Worm (Caenorhabditis elegans) whole organism, L1 larva: ENCODE measurements around the gene srh-135.
A peak's percentile ranks its signal among the peaks of the same experiment; 100 is the strongest.

Experiments
- C34B4.2 ChIP-seq: sonication (generic microtip); optimal IDR thresholded peaks from 2 replicates; lab custom pipeline; 2017; ENCODE audit warnings: mild to moderate bottlenecking, missing genetic modification characterization, missing compliant biosample characterization
- F16B12.6 ChIP-seq: fragments of 150-350 bp; optimal IDR thresholded peaks from 2 replicates; lab custom pipeline; 2014; ENCODE audit warnings: missing biosample characterization, missing genetic modification characterization
- Y116A8C.19 ChIP-seq: sonication (generic microtip); optimal IDR thresholded peaks from 2 replicates; lab custom pipeline; 2016; ENCODE audit warnings: missing compliant biosample characterization, missing genetic modification characterization, borderline replicate concordance
- blmp-1 ChIP-seq: fragments of 150-350 bp; optimal IDR thresholded peaks from 2 replicates; lab custom pipeline; 2014; ENCODE audit warnings: missing biosample characterization, missing genetic modification characterization
- ceh-8 ChIP-seq: fragments of 200-800 bp; sonication (Bioruptor generic); optimal IDR thresholded peaks from 2 replicates; lab custom pipeline; 2018; ENCODE audit warnings: mild to moderate bottlenecking, missing genetic modification characterization, moderate library complexity, missing compliant biosample characterization
- ceh-88 ChIP-seq: fragments of 200-800 bp; sonication (Bioruptor generic); IDR thresholded peaks from 2 replicates; pipeline ENCODE4 v1.3.6; 2022; ENCODE audit warnings: missing genetic modification characterization, missing compliant biosample characterization
- efl-1 ChIP-seq, 4 experiments: fragments of 150-350 bp; optimal IDR thresholded peaks in 3 of 4; peaks in 1 of 4; 1 replicate in 1 of 4; 2 replicates in 3 of 4; lab custom pipeline; 2014; ENCODE audit warnings: missing biosample characterization in 2 of 4, missing genetic modification characterization in 2 of 4, missing genetic modification reagents in 2 of 4
- efl-3 ChIP-seq: fragments of 200-800 bp; sonication (Bioruptor generic); optimal IDR thresholded peaks from 2 replicates; lab custom pipeline; 2018; ENCODE audit warnings: mild to moderate bottlenecking, missing genetic modification characterization, missing compliant biosample characterization
- egl-13 ChIP-seq: sonication (generic microtip); optimal IDR thresholded peaks from 2 replicates; lab custom pipeline; 2016; ENCODE audit warnings: missing genotype, missing genetic modification reagents, missing genetic modification characterization, missing compliant biosample characterization
- elt-2 ChIP-seq: sonication (generic microtip); optimal IDR thresholded peaks from 2 replicates; lab custom pipeline; 2016; ENCODE audit warnings: missing genetic modification characterization, mild to moderate bottlenecking, inconsistent platforms, missing compliant biosample characterization, missing genetic modification reagents
- irx-1 ChIP-seq: sonication (generic microtip); optimal IDR thresholded peaks from 2 replicates; lab custom pipeline; 2016; ENCODE audit warnings: missing genetic modification characterization, missing compliant biosample characterization
- jun-1 ChIP-seq: fragments of 150-350 bp; optimal IDR thresholded peaks from 2 replicates; lab custom pipeline; 2014; ENCODE audit warnings: missing biosample characterization, missing genetic modification reagents, missing genetic modification characterization
- lin-14 ChIP-seq: fragments of 200-800 bp; sonication (Bioruptor generic); optimal IDR thresholded peaks from 2 replicates; lab custom pipeline; 2018; ENCODE audit warnings: mild to moderate bottlenecking, missing genetic modification characterization, moderate library complexity, missing compliant biosample characterization
- lin-15B ChIP-seq: fragments of 150-350 bp; sonication (generic microtip); optimal IDR thresholded peaks from 3 replicates; lab custom pipeline; 2014; ENCODE audit warnings: missing biosample characterization, missing genetic modification characterization
- lsy-2 ChIP-seq, 2 experiments: fragments of 150-350 bp; optimal IDR thresholded peaks; 2 replicates each; lab custom pipeline; 2014; ENCODE audit warnings: missing biosample characterization in 2 of 2, missing genetic modification characterization in 2 of 2
- mef-2 ChIP-seq: fragments of 150-350 bp; optimal IDR thresholded peaks from 2 replicates; lab custom pipeline; 2014; ENCODE audit warnings: missing biosample characterization, missing genetic modification characterization
- nhr-11 ChIP-seq: fragments of 150-350 bp; optimal IDR thresholded peaks from 2 replicates; lab custom pipeline; 2014; ENCODE audit warnings: missing biosample characterization, missing genetic modification characterization
- nhr-237 ChIP-seq: fragments of 150-350 bp; optimal IDR thresholded peaks from 2 replicates; lab custom pipeline; 2014; ENCODE audit warnings: missing biosample characterization, missing genetic modification characterization
- nhr-28 ChIP-seq: fragments of 150-350 bp; optimal IDR thresholded peaks from 2 replicates; lab custom pipeline; 2014; ENCODE audit warnings: missing biosample characterization, missing genetic modification characterization
- nhr-71 ChIP-seq: sonication (generic microtip); optimal IDR thresholded peaks from 2 replicates; lab custom pipeline; 2016; ENCODE audit warnings: mild to moderate bottlenecking, missing genetic modification characterization, moderate library complexity, missing compliant biosample characterization
- nhr-90 ChIP-seq: sonication (generic microtip); optimal IDR thresholded peaks from 2 replicates; lab custom pipeline; 2016; ENCODE audit warnings: mild to moderate bottlenecking, missing genetic modification characterization, missing compliant biosample characterization; ENCODE audit not compliant: poor library complexity
- pax-3 ChIP-seq: fragments of 200-800 bp; sonication (Bioruptor generic); optimal IDR thresholded peaks from 2 replicates; lab custom pipeline; 2018; ENCODE audit warnings: mild to moderate bottlenecking, missing genetic modification characterization, moderate library complexity, missing compliant biosample characterization
- pqm-1 ChIP-seq: sonication (generic microtip); optimal IDR thresholded peaks from 3 replicates; lab custom pipeline; 2017; ENCODE audit warnings: missing biosample characterization, missing genetic modification characterization
- skn-1 ChIP-seq: fragments of 150-350 bp; optimal IDR thresholded peaks from 2 replicates; lab custom pipeline; 2014; ENCODE audit warnings: missing biosample characterization, missing genetic modification characterization
- sup-37 ChIP-seq: fragments of 200-800 bp; sonication (Bioruptor generic); optimal IDR thresholded peaks from 2 replicates; lab custom pipeline; 2018; ENCODE audit warnings: mild to moderate bottlenecking, missing genetic modification characterization, missing compliant biosample characterization
- unc-62 ChIP-seq: fragments of 150-350 bp; optimal IDR thresholded peaks from 2 replicates; lab custom pipeline; 2014; ENCODE audit warnings: missing biosample characterization, missing genetic modification reagents, missing genetic modification characterization
- unc-86 ChIP-seq: sonication (generic microtip); optimal IDR thresholded peaks from 2 replicates; lab custom pipeline; 2016; ENCODE audit warnings: missing genetic modification characterization, missing compliant biosample characterization
- unc-98 ChIP-seq: fragments of 200-800 bp; sonication (Bioruptor generic); IDR thresholded peaks from 2 replicates; pipeline ENCODE4 v1.3.6; 2022; ENCODE audit warnings: missing genetic modification characterization, missing compliant biosample characterization
- xbp-1 ChIP-seq: sonication (generic microtip); optimal IDR thresholded peaks from 2 replicates; lab custom pipeline; 2016; ENCODE audit warnings: missing genetic modification characterization, missing compliant biosample characterization
- ztf-4 ChIP-seq: fragments of 150-350 bp; optimal IDR thresholded peaks from 2 replicates; lab custom pipeline; 2014; ENCODE audit warnings: missing biosample characterization, missing genetic modification characterization

The srh-135 gene

DNA sequence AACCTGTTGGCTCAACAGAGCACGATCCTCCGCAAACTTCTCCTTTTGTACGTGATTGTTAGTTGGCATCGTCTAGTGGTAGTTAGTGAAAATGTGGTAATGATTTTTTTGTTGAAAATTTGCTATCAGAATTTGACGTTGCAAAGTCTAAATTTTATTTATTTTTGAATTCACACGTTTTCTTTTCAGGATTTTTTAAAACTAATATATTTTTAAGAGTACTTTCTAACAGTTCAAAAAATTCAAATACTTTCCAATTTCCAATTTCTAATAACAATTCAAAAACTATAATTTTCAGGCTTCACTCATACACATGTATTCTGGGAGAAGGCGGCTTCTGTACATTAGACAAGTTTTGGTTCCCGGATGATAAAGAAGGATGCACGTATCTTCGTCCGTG lies 7.5 kb upstream of the srh-135 start, which contains the start of gene ubxn-5:
Gene ubxn-5 (minus strand): TSS at position 101 of the 400 bp plus-strand sequence.
- no peak for TF ChIP-seq unc-98
- no peak for TF ChIP-seq mef-2 (tag; lab: Kevin White, UChicago)
- TF ChIP-seq nhr-28 = no peak
- TF ChIP-seq C34B4.2 (tag; lab: Kevin White, UChicago) = no peak
- TF ChIP-seq lin-15B (tag; lab: Kevin White, UChicago) = no peak
- TF ChIP-seq ztf-4 (tag; lab: Kevin White, UChicago) = no peak
- TF ChIP-seq nhr-237 (tag; lab: Kevin White, UChicago) = no peak
- no peak for TF ChIP-seq elt-2 (tag; lab: Kevin White, UChicago)
- no peak for TF ChIP-seq skn-1 (tag; lab: Kevin White, UChicago)
- TF ChIP-seq Y116A8C.19 (tag; lab: Kevin White, UChicago) = no peak

DNA sequence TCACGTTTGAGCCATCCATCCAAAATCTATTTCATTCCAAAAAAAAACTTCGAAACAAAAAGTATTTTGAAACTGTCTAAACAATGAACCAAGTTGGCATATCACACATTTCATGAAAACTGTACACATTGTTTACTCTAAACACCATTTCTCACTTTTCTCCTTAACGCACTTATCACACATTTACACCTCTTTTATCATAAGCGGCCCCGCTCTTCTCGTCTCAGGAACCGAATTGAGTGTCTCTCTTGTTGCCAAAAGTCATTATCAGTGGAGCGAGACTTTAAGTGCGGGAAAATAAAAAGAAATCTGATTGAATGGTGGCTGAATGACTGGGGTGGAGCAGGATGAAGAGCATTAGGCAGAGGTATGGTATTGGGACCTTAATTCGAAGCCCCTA lies 4.9 kb upstream of the srh-135 start:
- TF ChIP-seq irx-1 (tag; lab: Kevin White, UChicago) (no peak), C34B4.2 (tag; lab: Kevin White, UChicago) (no peak), elt-2 (tag; lab: Kevin White, UChicago) (peak; percentile 57)
- TF ChIP-seq, all 84 proteins: peak for 1

DNA sequence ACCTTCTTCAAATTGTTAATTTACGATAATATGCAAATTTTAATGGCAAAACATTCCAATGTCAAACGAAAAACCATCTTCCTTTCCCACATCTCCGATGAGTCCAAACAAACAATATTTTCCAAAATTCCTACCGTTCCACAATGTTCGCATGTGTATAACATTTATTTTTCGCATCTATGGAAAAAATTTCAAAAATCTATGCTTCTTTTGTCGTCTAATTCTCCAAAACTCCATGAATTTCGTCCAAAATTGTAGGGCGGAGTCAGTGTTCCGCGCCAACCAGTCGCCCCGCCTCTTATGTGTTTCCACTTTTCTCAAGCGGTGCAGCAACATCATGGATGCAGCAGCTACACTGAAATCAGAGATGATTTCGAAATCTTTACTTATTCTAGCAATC lies 4.0 kb upstream of the srh-135 start, which contains the start of gene T01E8.8:
Gene T01E8.8 (plus strand): TSS at position 301 of the 400 bp plus-strand sequence.
- TF ChIP-seq xbp-1 (tag; lab: Kevin White, UChicago) (no peak), ceh-8 (GFP tag; lab: Kevin White, UChicago) (no peak), nhr-11 (tag; lab: Kevin White, UChicago) (no peak), jun-1 (tag; lab: Kevin White, UChicago) (no peak), lin-14 (GFP tag; lab: Kevin White, UChicago) (no peak), ceh-88 (GFP tag; lab: Robert Waterston, UW) (no peak), unc-86 (tag; lab: Kevin White, UChicago) (no peak), sup-37 (GFP tag; lab: Kevin White, UChicago) (no peak), elt-2 (tag; lab: Kevin White, UChicago) (no peak), pqm-1 (tag; lab: Kevin White, UChicago) (no peak), pax-3 (tag; lab: Kevin White, UChicago) (no peak), unc-62 (no peak), egl-13 (tag; lab: Kevin White, UChicago) (no peak), lsy-2 (tag; optimal IDR thresholded peaks at IDR 0.05; lab: Kevin White, UChicago) (no peak), nhr-90 (tag; lab: Kevin White, UChicago) (no peak), ztf-4 (tag; lab: Kevin White, UChicago) (no peak), F16B12.6 (tag; lab: Kevin White, UChicago) (no peak)
- TF ChIP-seq, all 84 proteins: peak for 0

DNA sequence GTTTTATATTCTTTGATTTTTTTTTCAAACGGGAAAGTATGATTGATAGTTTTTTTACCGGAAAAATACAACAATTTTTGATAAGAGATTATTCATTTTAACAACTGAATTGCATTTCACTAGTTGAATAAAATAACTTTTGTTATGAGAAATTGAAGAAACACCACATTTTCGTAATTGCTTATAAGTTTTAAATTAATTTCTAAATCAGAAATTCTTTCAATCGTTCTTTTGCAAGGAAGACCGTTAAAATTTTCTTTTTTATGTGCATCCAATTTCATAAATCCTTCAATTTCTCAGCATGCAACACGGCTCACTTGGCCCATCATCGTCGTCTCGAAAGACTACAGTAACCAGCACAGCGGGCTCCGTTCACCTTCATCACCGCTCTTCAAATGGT lies 4.4 kb downstream of the srh-135 start, which contains the start of gene plc-3:
Gene plc-3 (plus strand): TSS at position 301 of the 400 bp plus-strand sequence.
- TF ChIP-seq efl-3 (GFP tag; lab: Kevin White, UChicago) = no peak
- TF ChIP-seq efl-1 (optimal IDR thresholded peaks at IDR 0.05; lab: Kevin White, UChicago) = no peak
- peak in 1 of 2 experiments; percentile 38 for TF ChIP-seq efl-1 (GFP tag; optimal IDR thresholded peaks at IDR 0.05 in 1 of 2; lab: Kevin White, UChicago)

DNA sequence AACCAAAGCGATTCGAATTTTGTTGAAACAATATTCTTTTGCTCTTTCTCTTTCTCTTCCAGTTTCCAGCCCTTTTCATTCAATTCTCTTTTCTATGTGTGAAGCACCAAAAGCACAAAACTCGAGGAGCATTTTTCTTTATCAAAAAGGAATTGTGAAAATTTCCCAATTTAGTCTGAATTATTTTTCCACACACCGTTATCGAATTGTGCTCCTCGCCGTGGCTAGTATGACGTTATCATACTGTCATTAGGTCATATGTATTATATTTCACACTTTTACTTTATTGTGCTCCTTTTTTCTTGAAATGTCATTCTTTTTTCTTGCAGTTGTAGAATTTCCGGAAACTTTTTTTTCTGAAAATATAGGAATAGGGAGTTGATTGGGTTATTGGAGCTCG lies 5.3 kb downstream of the srh-135 start:
- TF ChIP-seq nhr-28 (no peak), elt-2 (tag; lab: Kevin White, UChicago) (peak; percentile 68), unc-98 (no peak)
- TF ChIP-seq, all 84 proteins: peak for 1

DNA sequence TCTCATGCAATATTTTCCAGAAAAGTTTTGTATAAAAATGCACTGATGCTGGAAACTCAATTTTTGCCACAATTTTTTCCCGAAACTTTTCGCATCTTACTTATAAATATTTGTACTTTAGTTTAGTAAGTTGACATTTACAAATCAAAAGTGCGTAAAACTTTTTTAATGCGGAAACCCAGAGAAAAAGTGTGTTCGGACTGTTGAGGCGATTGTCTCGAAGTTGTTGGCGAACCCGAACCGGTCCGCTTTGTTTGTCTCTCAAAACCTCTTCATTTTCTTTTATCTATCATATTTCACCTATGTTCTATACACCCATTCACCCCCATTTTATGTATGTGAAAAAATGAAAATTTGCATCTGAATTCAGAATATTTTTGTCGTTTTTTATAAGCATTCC lies 6.3 kb downstream of the srh-135 start:
- peak; percentile 26 for TF ChIP-seq blmp-1 (tag; lab: Kevin White, UChicago)
- TF ChIP-seq lin-14 (GFP tag; lab: Kevin White, UChicago) = peak; percentile 66
- TF ChIP-seq nhr-71 = no peak
